Fruit fly (Drosophila melanogaster): ENCODE data around the gene CG34248.

CG34248 gene

dm6 chr3L:16270802-16271332 is at the start of gene CG34248, which contains the start of gene CG13067:
Gene CG34248, minus strand, starts transcription at chr3L:16270902.
Gene CG13067, plus strand, starts transcription at chr3L:16271282.
- no peak for TF ChIP-seq CG8478 (optimal IDR thresholded peaks at IDR 0.05)
- no peak for TF ChIP-seq pan (optimal IDR thresholded peaks at IDR 0.05)
- TF ChIP-seq usp (GFP tag; optimal IDR thresholded peaks at IDR 0.05), result no peak
- no peak for TF ChIP-seq Dll (optimal IDR thresholded peaks at IDR 0.05)
- TF ChIP-seq EcR (GFP tag; optimal IDR thresholded peaks at IDR 0.05), result no peak
- no peak for TF ChIP-seq psq (optimal IDR thresholded peaks at IDR 0.05)

dm6 chr3L:16319399-16319906 is 48.8 kb upstream of the CG34248 start, which contains the start of the genes CG13041 and CG13060:
Gene CG13041, minus strand, starts transcription at chr3L:16319526.
Gene CG13060, plus strand, starts transcription at chr3L:16319856.
- TF ChIP-seq usp (GFP tag; optimal IDR thresholded peaks at IDR 0.05), result no peak
- TF ChIP-seq psq (optimal IDR thresholded peaks at IDR 0.05), result no peak
- no peak for TF ChIP-seq CG8478 (optimal IDR thresholded peaks at IDR 0.05)
- no peak for TF ChIP-seq EcR (GFP tag; optimal IDR thresholded peaks at IDR 0.05)
- TF ChIP-seq Dll (optimal IDR thresholded peaks at IDR 0.05), result no peak
- no peak for TF ChIP-seq pan (optimal IDR thresholded peaks at IDR 0.05)

dm6 chr3L:16317724-16318123 is 47.0 kb upstream of the CG34248 start, which contains the start of gene Nplp3:
Gene Nplp3, plus strand, starts transcription at chr3L:16318024.
- TF ChIP-seq CG8478 (optimal IDR thresholded peaks at IDR 0.05) (no peak), pan (optimal IDR thresholded peaks at IDR 0.05) (no peak), EcR (GFP tag; optimal IDR thresholded peaks at IDR 0.05) (no peak), psq (optimal IDR thresholded peaks at IDR 0.05) (no peak), usp (GFP tag; optimal IDR thresholded peaks at IDR 0.05) (no peak), Dll (optimal IDR thresholded peaks at IDR 0.05) (no peak)

dm6 chr3L:16313985-16314384 is 43.3 kb upstream of the CG34248 start, which contains the start of gene CG13062:
Gene CG13062, plus strand, starts transcription at chr3L:16314285.
- no peak for TF ChIP-seq CG8478 (optimal IDR thresholded peaks at IDR 0.05)
- TF ChIP-seq pan (optimal IDR thresholded peaks at IDR 0.05), result no peak

- TF ChIP-seq psq (optimal IDR thresholded peaks at IDR 0.05) (no peak), usp (GFP tag; optimal IDR thresholded peaks at IDR 0.05) (no peak), EcR (GFP tag; optimal IDR thresholded peaks at IDR 0.05) (no peak), Dll (optimal IDR thresholded peaks at IDR 0.05) (no peak), pan (optimal IDR thresholded peaks at IDR 0.05) (no peak), CG8478 (optimal IDR thresholded peaks at IDR 0.05) (no peak)
Observed at dm6 chr3L:16309972-16310371, 39.3 kb upstream of the CG34248 start.

dm6 chr3L:16308380-16308779 is 37.7 kb upstream of the CG34248 start, which contains the start of gene CG13042:
Gene CG13042, minus strand, starts transcription at chr3L:16308480.
- no peak for TF ChIP-seq EcR (GFP tag; optimal IDR thresholded peaks at IDR 0.05)
- TF ChIP-seq CG8478 (optimal IDR thresholded peaks at IDR 0.05), result no peak
- TF ChIP-seq pan (optimal IDR thresholded peaks at IDR 0.05), result no peak
- TF ChIP-seq Dll (optimal IDR thresholded peaks at IDR 0.05), result no peak
- TF ChIP-seq usp (GFP tag; optimal IDR thresholded peaks at IDR 0.05), result no peak
- TF ChIP-seq psq (optimal IDR thresholded peaks at IDR 0.05), result no peak

dm6 chr3L:16305820-16306650 is 35.3 kb upstream of the CG34248 start, which contains the start of the genes CG13043 and CG13063:
Gene CG13043, minus strand, starts transcription at chr3L:16305870.
Gene CG13063, plus strand, starts transcription at chr3L:16306600.
- TF ChIP-seq EcR (GFP tag; optimal IDR thresholded peaks at IDR 0.05) (no peak), CG8478 (optimal IDR thresholded peaks at IDR 0.05) (no peak), Dll (optimal IDR thresholded peaks at IDR 0.05) (no peak)

- TF ChIP-seq CG8478 (optimal IDR thresholded peaks at IDR 0.05), result no peak
- TF ChIP-seq pan (optimal IDR thresholded peaks at IDR 0.05), result no peak
- TF ChIP-seq Dll (optimal IDR thresholded peaks at IDR 0.05), result no peak
- no peak for TF ChIP-seq EcR (GFP tag; optimal IDR thresholded peaks at IDR 0.05)
- TF ChIP-seq usp (GFP tag; optimal IDR thresholded peaks at IDR 0.05), result no peak
- TF ChIP-seq psq (optimal IDR thresholded peaks at IDR 0.05), result no peak
Observed at dm6 chr3L:16303982-16304381, 33.3 kb upstream of the CG34248 start, which contains the start of gene CG43249. Gene CG43249, plus strand, starts transcription at chr3L:16304282.

- no peak for TF ChIP-seq usp (GFP tag; optimal IDR thresholded peaks at IDR 0.05)
- TF ChIP-seq Dll (optimal IDR thresholded peaks at IDR 0.05), result no peak
- TF ChIP-seq EcR (GFP tag; optimal IDR thresholded peaks at IDR 0.05), result no peak
- no peak for TF ChIP-seq pan (optimal IDR thresholded peaks at IDR 0.05)
- no peak for TF ChIP-seq psq (optimal IDR thresholded peaks at IDR 0.05)
- no peak for TF ChIP-seq CG8478 (optimal IDR thresholded peaks at IDR 0.05)
Observed at dm6 chr3L:16303078-16303477, 32.4 kb upstream of the CG34248 start, which contains the start of gene CG13044. Gene CG13044, minus strand, starts transcription at chr3L:16303178.

- TF ChIP-seq EcR (GFP tag; optimal IDR thresholded peaks at IDR 0.05), result no peak
- TF ChIP-seq Dll (optimal IDR thresholded peaks at IDR 0.05), result no peak
- TF ChIP-seq psq (optimal IDR thresholded peaks at IDR 0.05), result no peak
- TF ChIP-seq CG8478 (optimal IDR thresholded peaks at IDR 0.05), result no peak
- no peak for TF ChIP-seq pan (optimal IDR thresholded peaks at IDR 0.05)
- TF ChIP-seq usp (GFP tag; optimal IDR thresholded peaks at IDR 0.05), result no peak
Observed at dm6 chr3L:16301153-16301552, 30.5 kb upstream of the CG34248 start, which contains the start of gene CG4982. Gene CG4982, plus strand, starts transcription at chr3L:16301453.

- TF ChIP-seq Dll (optimal IDR thresholded peaks at IDR 0.05) (no peak), CG8478 (optimal IDR thresholded peaks at IDR 0.05) (no peak), pan (optimal IDR thresholded peaks at IDR 0.05) (no peak), usp (GFP tag; optimal IDR thresholded peaks at IDR 0.05) (no peak), psq (optimal IDR thresholded peaks at IDR 0.05) (no peak), EcR (GFP tag; optimal IDR thresholded peaks at IDR 0.05) (no peak)
Observed at dm6 chr3L:16295447-16295846, 24.7 kb upstream of the CG34248 start, which contains the start of gene CG4962. Gene CG4962, minus strand, starts transcription at chr3L:16295547.

dm6 chr3L:16291678-16292077 is 21.0 kb upstream of the CG34248 start:
- TF ChIP-seq EcR (GFP tag; optimal IDR thresholded peaks at IDR 0.05), result no peak

All from whole organism.